Fruit fly (Drosophila melanogaster): Measurements from ENCODE around the gene mthl5.

The mthl5 gene

DNA sequence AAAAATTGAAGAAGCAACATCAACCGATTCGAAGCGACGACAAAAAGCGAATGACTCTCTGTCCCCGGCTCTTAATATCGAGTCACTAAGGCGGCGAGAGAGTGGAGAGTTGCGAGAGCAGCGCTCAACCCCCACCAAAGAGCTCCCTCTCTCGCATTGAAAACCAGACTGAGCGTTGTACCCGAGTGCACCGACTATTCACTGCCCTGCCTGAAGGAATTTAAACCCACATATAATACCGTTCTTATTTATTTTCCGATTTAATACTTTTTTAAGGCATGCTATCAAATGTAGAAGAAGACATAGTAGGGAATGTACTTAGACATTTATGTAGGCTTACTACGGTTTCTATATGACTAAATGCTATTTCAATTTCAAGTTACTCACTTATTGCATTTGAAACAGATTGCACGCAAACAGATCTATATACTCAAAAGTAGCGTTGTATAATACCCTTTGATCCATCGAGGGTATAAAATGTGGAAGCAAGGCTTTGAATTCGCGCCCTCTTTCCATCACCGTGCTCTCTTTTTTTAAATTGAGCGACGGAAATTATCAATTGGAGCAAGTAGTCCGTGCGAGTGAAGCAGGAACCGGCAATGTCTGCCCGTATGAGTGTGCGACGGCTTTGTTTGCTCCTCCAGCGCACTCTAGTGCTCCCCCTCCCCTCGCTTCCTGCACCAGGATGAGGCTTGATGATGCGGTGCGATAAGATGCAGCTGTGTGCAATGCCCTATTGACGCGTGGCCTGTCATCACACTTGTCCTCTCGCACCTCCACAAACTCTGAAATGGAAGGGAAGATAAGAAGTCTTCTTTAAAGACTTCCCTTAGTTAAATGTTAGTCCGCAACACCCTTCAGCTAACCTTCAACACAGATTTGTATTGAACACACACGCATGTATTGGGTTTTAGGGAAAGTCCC, at the start of gene mthl5:
mthl5 (minus strand) TSS at position 55 of the 924 bp plus-strand sequence.
- TF ChIP-seq EcR (GFP tag; optimal IDR thresholded peaks at IDR 0.05), result no peak
- no peak for TF ChIP-seq CG8478 (optimal IDR thresholded peaks at IDR 0.05)
- TF ChIP-seq usp (GFP tag; optimal IDR thresholded peaks at IDR 0.05), result no peak
- no peak for TF ChIP-seq psq (optimal IDR thresholded peaks at IDR 0.05)
- TF ChIP-seq pan (optimal IDR thresholded peaks at IDR 0.05), result peak; percentile 60
- peak; percentile 92 for TF ChIP-seq Dll (optimal IDR thresholded peaks at IDR 0.05)

DNA sequence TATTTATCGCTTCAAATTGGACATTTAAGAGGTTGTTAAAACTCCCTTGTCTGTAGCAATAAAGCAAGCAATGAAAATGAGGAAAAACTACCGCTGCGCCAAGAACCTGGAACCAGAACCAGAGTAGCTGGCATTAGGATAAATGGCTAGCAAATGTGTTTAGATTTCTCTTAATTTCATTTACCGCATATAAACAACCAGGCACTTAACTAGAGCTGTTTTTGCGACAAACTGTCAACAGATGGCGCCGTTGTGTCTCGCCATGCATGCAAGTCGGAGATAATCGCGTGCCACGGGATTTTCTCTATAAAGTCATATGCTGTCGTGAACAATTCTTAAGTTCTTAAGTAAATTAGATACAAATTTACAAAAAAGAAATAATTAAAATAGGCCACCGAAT, 46.9 kb upstream of the mthl5 start:
- TF ChIP-seq pan (optimal IDR thresholded peaks at IDR 0.05) (no peak), Dll (optimal IDR thresholded peaks at IDR 0.05) (no peak), CG8478 (optimal IDR thresholded peaks at IDR 0.05) (no peak), usp (GFP tag; optimal IDR thresholded peaks at IDR 0.05) (no peak), psq (optimal IDR thresholded peaks at IDR 0.05) (no peak), EcR (GFP tag; optimal IDR thresholded peaks at IDR 0.05) (no peak)

DNA sequence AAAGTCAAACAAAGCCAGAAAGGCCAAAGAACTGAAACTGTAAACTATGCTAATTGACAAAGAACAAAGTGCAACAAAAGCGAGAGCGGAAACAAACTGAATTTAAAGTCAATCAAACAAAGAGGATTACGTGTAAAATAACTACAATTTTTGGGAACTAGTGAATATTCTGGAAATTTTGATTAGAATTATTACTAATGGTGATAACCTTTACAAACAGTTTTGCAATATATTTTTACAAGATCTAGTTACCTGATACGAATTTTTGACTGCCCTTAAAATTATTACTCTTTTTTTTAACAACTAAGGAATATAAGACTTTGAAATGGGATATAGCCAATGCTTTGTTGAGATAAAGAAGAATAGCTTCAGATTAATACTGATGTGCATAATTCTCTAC, 44.0 kb upstream of the mthl5 start, which contains the start of gene CG14731:
CG14731 (plus strand) TSS at position 301 of the 400 bp plus-strand sequence.
- TF ChIP-seq usp (GFP tag; optimal IDR thresholded peaks at IDR 0.05) (no peak), EcR (GFP tag; optimal IDR thresholded peaks at IDR 0.05) (no peak), CG8478 (optimal IDR thresholded peaks at IDR 0.05) (no peak), psq (optimal IDR thresholded peaks at IDR 0.05) (no peak), pan (optimal IDR thresholded peaks at IDR 0.05) (no peak)

DNA sequence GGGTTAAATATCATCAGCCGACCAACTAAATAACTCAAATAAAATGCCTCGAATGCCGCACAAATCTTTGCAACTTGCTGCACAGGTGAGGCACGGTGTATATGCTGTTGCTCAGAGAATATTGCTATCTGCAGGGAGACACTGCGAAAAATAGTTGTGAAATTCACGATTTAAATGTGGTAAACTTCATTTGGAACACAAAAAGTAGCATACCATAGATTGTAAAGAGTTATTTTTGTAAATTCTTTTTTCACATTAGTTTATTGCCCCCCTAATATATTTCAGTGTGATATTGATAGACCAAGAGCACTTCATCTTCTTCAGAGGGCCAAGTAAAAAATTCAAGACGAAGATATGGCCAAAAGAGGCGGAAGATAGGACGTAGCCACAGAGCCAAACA, 33.6 kb upstream of the mthl5 start:
- no peak for TF ChIP-seq usp (GFP tag; optimal IDR thresholded peaks at IDR 0.05)
- TF ChIP-seq CG8478 (optimal IDR thresholded peaks at IDR 0.05), result no peak

DNA sequence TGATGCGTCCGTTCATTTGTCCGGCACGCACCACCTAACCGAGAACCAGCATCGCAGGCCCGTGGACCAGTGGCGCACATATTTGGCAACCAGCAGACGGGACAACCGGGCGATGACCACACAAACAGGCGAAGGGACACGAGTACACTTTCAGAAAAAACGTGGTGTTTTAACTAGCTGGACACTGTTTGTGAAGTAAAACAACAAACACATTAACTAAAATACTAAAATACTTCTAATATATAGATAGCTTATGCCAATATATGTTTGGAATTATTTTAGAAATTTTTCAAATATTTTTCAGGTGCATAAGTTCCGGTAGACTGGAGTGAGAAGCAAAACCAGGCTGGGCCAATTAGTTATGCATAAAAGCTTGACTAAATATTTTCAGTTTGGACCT, 15.9 kb upstream of the mthl5 start:
- TF ChIP-seq CG8478 (optimal IDR thresholded peaks at IDR 0.05) (no peak), EcR (GFP tag; optimal IDR thresholded peaks at IDR 0.05) (no peak)

DNA sequence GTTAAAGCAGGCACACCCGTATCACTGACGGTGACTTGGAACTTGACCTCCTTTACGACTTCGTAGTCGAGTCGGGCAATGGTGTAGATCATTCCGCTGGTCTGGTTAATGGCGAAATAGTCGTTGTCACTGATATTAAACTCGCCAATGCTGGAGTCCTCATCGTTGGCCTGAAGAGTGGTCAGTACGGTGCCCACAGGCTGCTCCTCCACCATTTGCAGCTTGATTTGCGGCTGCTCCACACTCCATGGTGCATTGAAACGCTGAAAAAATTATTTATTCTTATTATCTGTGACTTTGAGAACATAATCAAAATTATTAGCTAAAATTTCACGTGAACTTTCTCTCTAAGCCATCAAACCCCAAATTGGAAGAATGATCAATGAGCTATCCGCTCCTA, 10.3 kb upstream of the mthl5 start, which contains the start of gene CG34307:
CG34307 (plus strand) TSS at position 301 of the 400 bp plus-strand sequence.
- no peak for TF ChIP-seq EcR (GFP tag; optimal IDR thresholded peaks at IDR 0.05)
- TF ChIP-seq pan (optimal IDR thresholded peaks at IDR 0.05), result no peak
- TF ChIP-seq Dll (optimal IDR thresholded peaks at IDR 0.05), result no peak
- TF ChIP-seq psq (optimal IDR thresholded peaks at IDR 0.05), result no peak
- no peak for TF ChIP-seq CG8478 (optimal IDR thresholded peaks at IDR 0.05)
- TF ChIP-seq usp (GFP tag; optimal IDR thresholded peaks at IDR 0.05), result no peak

DNA sequence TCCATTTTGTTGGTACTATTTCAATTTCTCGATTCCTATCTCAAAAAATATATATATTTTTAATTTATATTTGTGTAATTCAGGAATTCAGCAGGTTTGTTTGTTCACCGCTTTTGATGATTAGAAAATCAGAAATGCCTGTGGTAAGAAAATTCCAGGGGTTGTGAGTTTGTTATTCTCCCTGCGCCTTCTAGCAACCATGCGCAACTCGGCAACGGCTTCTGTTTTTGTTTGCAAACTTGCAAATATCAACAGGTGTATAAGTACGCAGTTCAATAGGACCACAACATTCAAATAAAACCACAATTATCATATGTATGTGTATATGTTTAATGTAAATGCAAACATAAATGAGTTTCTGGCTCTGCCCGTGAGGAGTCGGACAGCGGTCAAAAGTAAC, 6.2 kb upstream of the mthl5 start, which contains the start of gene Dnali1:
Dnali1 (minus strand) TSS at position 101 of the 400 bp plus-strand sequence.
- TF ChIP-seq EcR (GFP tag; optimal IDR thresholded peaks at IDR 0.05), result no peak
- no peak for TF ChIP-seq CG8478 (optimal IDR thresholded peaks at IDR 0.05)
- no peak for TF ChIP-seq psq (optimal IDR thresholded peaks at IDR 0.05)
- no peak for TF ChIP-seq pan (optimal IDR thresholded peaks at IDR 0.05)
- no peak for TF ChIP-seq usp (GFP tag; optimal IDR thresholded peaks at IDR 0.05)
- no peak for TF ChIP-seq Dll (optimal IDR thresholded peaks at IDR 0.05)

DNA sequence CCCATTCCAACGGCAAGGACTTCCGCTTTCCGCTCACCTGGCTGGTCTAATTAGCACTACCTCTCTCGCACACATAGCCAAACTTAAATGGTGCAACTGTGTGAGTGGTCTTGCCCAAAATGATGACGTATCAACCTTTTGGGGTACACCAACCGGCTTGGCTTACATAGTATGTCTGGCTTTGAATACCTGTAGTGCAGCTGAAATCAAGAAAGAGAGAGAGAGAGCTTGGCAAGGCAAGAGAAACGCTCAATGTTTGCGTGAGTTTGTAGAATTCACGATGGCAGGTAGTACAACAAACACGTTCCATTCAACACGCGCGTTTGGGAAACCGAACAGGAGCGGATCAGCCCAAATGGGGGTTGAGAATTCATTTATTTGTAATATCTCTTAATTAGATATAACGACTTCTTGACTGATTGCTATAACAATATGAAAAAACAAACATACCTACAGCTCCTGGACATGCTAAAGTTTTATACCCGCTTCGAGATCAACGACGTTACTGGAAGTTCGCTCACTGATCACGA, 1.1 kb upstream of the mthl5 start:
- TF ChIP-seq Dll (optimal IDR thresholded peaks at IDR 0.05), result no peak
- no peak for TF ChIP-seq EcR (GFP tag; optimal IDR thresholded peaks at IDR 0.05)
- no peak for TF ChIP-seq psq (optimal IDR thresholded peaks at IDR 0.05)
- TF ChIP-seq CG8478 (optimal IDR thresholded peaks at IDR 0.05), result no peak
- no peak for TF ChIP-seq usp (GFP tag; optimal IDR thresholded peaks at IDR 0.05)
- TF ChIP-seq pan (optimal IDR thresholded peaks at IDR 0.05), result no peak

DNA sequence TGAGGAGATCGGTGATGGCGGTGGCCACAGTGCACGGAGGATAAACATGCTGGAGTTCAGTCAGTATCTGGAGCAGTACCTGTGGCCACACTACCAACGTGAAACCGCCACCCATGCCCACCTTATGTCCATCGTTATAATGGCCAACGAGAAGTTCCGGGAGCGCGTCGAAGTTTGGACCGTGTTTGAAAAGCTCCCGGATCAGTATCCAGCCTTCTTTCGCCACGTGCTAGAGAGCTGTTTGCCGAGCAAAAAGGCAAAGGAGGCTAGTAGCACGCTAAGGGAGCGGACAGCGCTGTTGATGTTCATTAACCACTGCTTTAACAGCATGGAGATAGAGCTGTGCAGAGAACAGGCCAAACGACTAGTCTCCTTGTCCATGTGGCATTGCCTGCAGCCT, 3.8 kb downstream of the mthl5 start:
- no peak for TF ChIP-seq EcR (GFP tag; optimal IDR thresholded peaks at IDR 0.05)
- no peak for TF ChIP-seq psq (optimal IDR thresholded peaks at IDR 0.05)
- TF ChIP-seq Dll (optimal IDR thresholded peaks at IDR 0.05), result no peak
- no peak for TF ChIP-seq CG8478 (optimal IDR thresholded peaks at IDR 0.05)
- no peak for TF ChIP-seq usp (GFP tag; optimal IDR thresholded peaks at IDR 0.05)
- no peak for TF ChIP-seq pan (optimal IDR thresholded peaks at IDR 0.05)

DNA sequence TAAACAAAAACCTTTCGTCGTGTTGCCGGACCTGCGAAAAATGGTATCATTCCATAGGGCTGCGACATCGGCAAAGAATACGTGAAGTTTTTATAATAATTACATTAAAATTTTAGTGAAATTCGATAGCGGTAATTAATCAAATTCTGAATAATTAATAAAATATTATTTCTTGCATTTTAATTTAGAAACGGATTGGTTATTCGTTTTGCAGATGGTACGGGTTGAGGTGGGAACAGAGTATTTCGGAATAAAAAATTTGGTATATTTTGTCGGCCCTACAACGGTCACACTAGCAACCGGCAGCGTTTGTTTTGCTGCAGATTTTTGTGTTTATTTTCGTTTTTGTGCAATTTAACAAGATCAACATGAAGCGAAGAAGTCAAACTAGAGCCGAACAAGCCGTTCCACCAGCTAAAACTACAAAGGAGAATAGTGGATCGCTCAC, 4.4 kb downstream of the mthl5 start, which contains the start of the genes CG6962 and CG31368:
CG6962 (minus strand) TSS at position 29 of the 448 bp plus-strand sequence.
CG31368 (plus strand) TSS at position 285 of the 448 bp plus-strand sequence.
- no peak for TF ChIP-seq EcR (GFP tag; optimal IDR thresholded peaks at IDR 0.05)
- TF ChIP-seq Dll (optimal IDR thresholded peaks at IDR 0.05), result no peak
- TF ChIP-seq usp (GFP tag; optimal IDR thresholded peaks at IDR 0.05), result no peak
- no peak for TF ChIP-seq psq (optimal IDR thresholded peaks at IDR 0.05)
- TF ChIP-seq CG8478 (optimal IDR thresholded peaks at IDR 0.05), result no peak
- no peak for TF ChIP-seq pan (optimal IDR thresholded peaks at IDR 0.05)

DNA sequence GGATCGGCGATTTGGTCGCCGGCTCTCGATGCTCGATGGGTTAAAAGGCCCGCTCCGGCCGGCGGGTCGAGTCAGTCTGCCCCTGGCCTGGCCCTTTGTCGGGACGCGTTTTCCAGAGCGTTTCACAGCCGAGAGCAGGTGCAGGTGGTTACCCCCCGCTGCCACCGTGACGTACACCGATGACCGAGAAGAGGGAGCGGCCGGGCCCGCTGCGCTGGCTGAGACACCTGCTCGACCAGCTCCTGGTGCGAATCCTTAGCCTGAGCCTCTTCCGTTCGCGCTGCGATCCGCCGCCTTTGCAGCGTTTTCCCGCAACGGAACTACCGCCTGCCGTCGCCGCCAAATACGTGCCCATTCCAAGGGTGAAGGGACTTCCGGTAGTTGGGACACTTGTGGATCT, 9.8 kb downstream of the mthl5 start, which contains the start of gene sad:
sad (plus strand) TSS at position 74 of the 400 bp plus-strand sequence.
- TF ChIP-seq usp (GFP tag; optimal IDR thresholded peaks at IDR 0.05) (no peak), pan (optimal IDR thresholded peaks at IDR 0.05) (no peak), EcR (GFP tag; optimal IDR thresholded peaks at IDR 0.05) (no peak), psq (optimal IDR thresholded peaks at IDR 0.05) (no peak), CG8478 (optimal IDR thresholded peaks at IDR 0.05) (no peak), Dll (optimal IDR thresholded peaks at IDR 0.05) (no peak)

DNA sequence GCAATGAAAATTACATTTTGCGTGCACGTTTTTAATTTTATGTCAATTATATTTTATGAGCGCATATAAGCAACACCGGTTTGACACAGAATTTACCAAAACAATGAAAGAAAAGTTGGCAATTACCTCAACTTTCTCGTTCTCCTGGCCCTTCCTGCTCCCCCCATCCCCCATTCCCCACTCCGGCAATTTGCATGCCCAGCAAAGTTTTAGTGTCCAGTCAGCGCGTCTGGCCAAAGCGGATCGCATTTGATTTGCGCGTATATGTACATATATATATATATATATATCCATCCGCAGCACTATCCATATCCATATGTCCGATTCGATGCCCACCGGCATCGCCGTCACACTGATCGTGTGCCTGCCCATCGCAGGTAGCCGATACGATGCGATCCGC, 10.2 kb downstream of the mthl5 start:
- TF ChIP-seq CG8478 (optimal IDR thresholded peaks at IDR 0.05) (no peak), Dll (optimal IDR thresholded peaks at IDR 0.05) (no peak), psq (optimal IDR thresholded peaks at IDR 0.05) (no peak), usp (GFP tag; optimal IDR thresholded peaks at IDR 0.05) (no peak), EcR (GFP tag; optimal IDR thresholded peaks at IDR 0.05) (no peak), pan (optimal IDR thresholded peaks at IDR 0.05) (no peak)

Data from whole organism.